Fruit fly (Drosophila melanogaster): ENCODE data around the gene CRMP.
A peak's percentile ranks its signal among the peaks of the same experiment; 100 is the strongest.

The CRMP gene

dm6 chr3R:5570635-5571436 is at the start of gene CRMP (continued):
- TF ChIP-seq Dll (GFP tag; IDR thresholded peaks at IDR 0.05; ENCODE audit: partially characterized antibody) (peak; percentile 49; the same call in 1 of the 4 replicates), HLH54F (GFP tag; optimal IDR thresholded peaks at IDR 0.05) (no peak), CG17829 (tag; optimal IDR thresholded peaks at IDR 0.05) (peak; percentile 24), chif (GFP tag; optimal IDR thresholded peaks at IDR 0.05) (no peak), Kr (GFP tag; optimal IDR thresholded peaks at IDR 0.05) (no peak), CG7987 (GFP tag; optimal IDR thresholded peaks at IDR 0.05) (no peak), E2f2 (GFP tag; IDR thresholded peaks at IDR 0.05) (no peak), CG9437 (GFP tag; optimal IDR thresholded peaks at IDR 0.05) (no peak), CG4328 (GFP tag; optimal IDR thresholded peaks at IDR 0.05) (no peak), exex (tag; optimal IDR thresholded peaks at IDR 0.05) (no peak), ssp (GFP tag; IDR thresholded peaks at IDR 0.05) (no peak), sr (GFP tag; IDR thresholded peaks at IDR 0.05) (peak; percentile 85), CG34224 (GFP tag; IDR thresholded peaks at IDR 0.05; ENCODE audit: partially characterized antibody) (peak; percentile 70), usp (GFP tag; optimal IDR thresholded peaks at IDR 0.05) (no peak), CG31224 (GFP tag; IDR thresholded peaks at IDR 0.05) (no peak), grn (GFP tag; optimal IDR thresholded peaks at IDR 0.05) (peak; percentile 92), CG10267 (tag; optimal IDR thresholded peaks at IDR 0.05) (no peak), Dbx (GFP tag; IDR thresholded peaks at IDR 0.05) (no peak), TFAM (GFP tag; optimal IDR thresholded peaks at IDR 0.05) (no peak), Vsx1 (GFP tag; optimal IDR thresholded peaks at IDR 0.05) (no peak), CG10431 (GFP tag; optimal IDR thresholded peaks at IDR 0.05) (no peak), nerfin-2 (GFP tag; IDR thresholded peaks at IDR 0.05; ENCODE audit: partially characterized antibody) (no peak), Nf-YA (GFP tag; IDR thresholded peaks at IDR 0.05) (no peak), GATAe (GFP tag; conservative IDR thresholded peaks at IDR 0.05) (no peak), row (GFP tag; IDR thresholded peaks at IDR 0.05) (no peak), Dip2 (GFP tag; IDR thresholded peaks at IDR 0.05) (no peak), Myb (GFP tag; optimal IDR thresholded peaks at IDR 0.05) (peak; percentile 60), yki (optimal IDR thresholded peaks at IDR 0.05) (no peak), CG3847 (GFP tag; IDR thresholded peaks at IDR 0.05) (no peak), CG3726 (GFP tag; IDR thresholded peaks at IDR 0.05) (no peak), org-1 (GFP tag; optimal IDR thresholded peaks at IDR 0.05) (no peak), Ravus (GFP tag; IDR thresholded peaks at IDR 0.05) (no peak), CG2712 (tag; optimal IDR thresholded peaks at IDR 0.05) (no peak), tll (GFP tag; optimal IDR thresholded peaks at IDR 0.05) (no peak), pho (GFP tag; optimal IDR thresholded peaks at IDR 0.05) (no peak), HLH3B (GFP tag; IDR thresholded peaks at IDR 0.05) (no peak), dpn (GFP tag; optimal IDR thresholded peaks at IDR 0.05) (no peak), klu (GFP tag; IDR thresholded peaks at IDR 0.05) (no peak), Med (GFP tag) (no peak), crp (GFP tag; optimal IDR thresholded peaks at IDR 0.05) (peak in 1 of 2 experiments; percentile 60), CG8290 (GFP tag; optimal IDR thresholded peaks at IDR 0.05) (no peak), CG8290 (tag; optimal IDR thresholded peaks at IDR 0.05) (no peak), jumu (GFP tag; optimal IDR thresholded peaks at IDR 0.05) (no peak), pan (optimal IDR thresholded peaks at IDR 0.05) (no peak), pan (GFP tag; optimal IDR thresholded peaks at IDR 0.05 in 1 of 2, IDR thresholded peaks at IDR 0.05 in 1 of 2) (no peak), CG33557 (GFP tag; optimal IDR thresholded peaks at IDR 0.05) (peak; percentile 24), Opbp (GFP tag; IDR thresholded peaks at IDR 0.05; ENCODE audit: partially characterized antibody) (no peak), shn (GFP tag; optimal IDR thresholded peaks at IDR 0.05) (no peak), MTF-1 (GFP tag; optimal IDR thresholded peaks at IDR 0.05; ENCODE audit: borderline replicate concordance) (no peak), Abd-B (GFP tag; optimal IDR thresholded peaks at IDR 0.05) (no peak), lilli (GFP tag; optimal IDR thresholded peaks at IDR 0.05) (no peak)
